Worm (Caenorhabditis elegans) whole organism, young adult: ENCODE data around the gene F11A5.16.

Experiments
- B0336.3 ChIP-seq: fragments of 200-800 bp; sonication (Bioruptor generic); IDR thresholded peaks from 2 replicates; pipeline ENCODE4 v1.3.6; 2022; ENCODE audit warnings: missing genetic modification characterization, missing compliant biosample characterization
- C06A6.2 ChIP-seq: fragments of 200-800 bp; sonication (Bioruptor generic); conservative IDR thresholded peaks from 2 replicates; pipeline ENCODE4 v1.3.6; 2022; ENCODE audit warnings: missing genetic modification characterization, missing compliant biosample characterization
- F39B2.1 ChIP-seq: fragments of 200-800 bp; sonication (Bioruptor generic); IDR thresholded peaks from 2 replicates; pipeline ENCODE4 v1.3.6; 2022; ENCODE audit warnings: missing genetic modification reagents, missing genetic modification characterization, missing compliant biosample characterization
- F55B11.4 ChIP-seq: sonication (generic microtip); optimal IDR thresholded peaks from 2 replicates; lab custom pipeline; 2016; ENCODE audit warnings: missing compliant biosample characterization, missing genetic modification characterization, borderline replicate concordance; ENCODE audit not compliant: insufficient read depth
- Y53G8AR.9 ChIP-seq: fragments of 200-800 bp; sonication (Bioruptor generic); conservative IDR thresholded peaks from 2 replicates; pipeline ENCODE4 v1.3.6; 2022; ENCODE audit warnings: missing genetic modification reagents, missing genetic modification characterization, missing compliant biosample characterization
- Y56A3A.18 ChIP-seq: fragments of 200-800 bp; sonication (Bioruptor generic); IDR thresholded peaks from 2 replicates; pipeline ENCODE4 v1.3.6; 2022; ENCODE audit warnings: missing genetic modification reagents, missing genetic modification characterization, missing compliant biosample characterization
- Y79H2A.3 ChIP-seq: fragments of 200-800 bp; sonication (Bioruptor generic); conservative IDR thresholded peaks from 2 replicates; pipeline ENCODE4 v1.3.6; 2022; ENCODE audit warnings: missing genetic modification reagents, missing genetic modification characterization, missing compliant biosample characterization
- ZK185.1 ChIP-seq: sonication (generic microtip); optimal IDR thresholded peaks from 2 replicates; lab custom pipeline; 2016; ENCODE audit warnings: mild to moderate bottlenecking, missing genetic modification characterization, missing compliant biosample characterization; ENCODE audit not compliant: poor library complexity, severe bottlenecking
- ama-1 ChIP-seq, 3 experiments: fragments of 150-350 bp in 1 of 3; sonication (generic microtip) in 2 of 3; optimal IDR thresholded peaks; 2 replicates each; lab custom pipeline; 2014 to 2018; ENCODE audit warnings: missing biosample characterization in 2 of 3, missing genetic modification characterization in 2 of 3, missing genetic modification reagents in 2 of 3
- athp-1 ChIP-seq: sonication (generic microtip); optimal IDR thresholded peaks from 2 replicates; lab custom pipeline; 2017; ENCODE audit warnings: mild to moderate bottlenecking, missing genetic modification characterization, missing compliant biosample characterization
- ccch-3 ChIP-seq: fragments of 200-800 bp; sonication (Bioruptor generic); optimal IDR thresholded peaks from 2 replicates; lab custom pipeline; 2018; ENCODE audit warnings: mild to moderate bottlenecking, missing genetic modification characterization, missing compliant biosample characterization
- cebp-2 ChIP-seq: fragments of 200-800 bp; sonication (Bioruptor generic); IDR thresholded peaks from 2 replicates; pipeline ENCODE4 v1.3.6; 2022; ENCODE audit warnings: missing genetic modification characterization, missing compliant biosample characterization
- ceh-100 ChIP-seq: fragments of 200-800 bp; sonication (Bioruptor generic); IDR thresholded peaks from 2 replicates; pipeline ENCODE4 v1.3.6; 2022; ENCODE audit warnings: missing genetic modification reagents, missing genetic modification characterization, missing compliant biosample characterization
- ceh-79 ChIP-seq: sonication (generic microtip); optimal IDR thresholded peaks from 2 replicates; lab custom pipeline; 2017; ENCODE audit warnings: mild to moderate bottlenecking, missing genetic modification characterization, missing compliant biosample characterization
- dox-1 ChIP-seq: fragments of 200-800 bp; sonication (Bioruptor generic); IDR thresholded peaks from 2 replicates; pipeline ENCODE4 v1.3.6; 2022; ENCODE audit warnings: missing genetic modification reagents, missing genetic modification characterization, missing compliant biosample characterization
- egl-44 ChIP-seq: fragments of 200-800 bp; sonication (Bioruptor generic); IDR thresholded peaks from 2 replicates; pipeline ENCODE4 v1.3.6; 2022; ENCODE audit warnings: missing genetic modification reagents, missing genetic modification characterization, missing compliant biosample characterization
- ekl-4 ChIP-seq: fragments of 200-800 bp; sonication (Bioruptor generic); IDR thresholded peaks from 2 replicates; pipeline ENCODE4 v1.3.6; 2022; ENCODE audit warnings: missing genetic modification reagents, missing genetic modification characterization, missing compliant biosample characterization
- hlh-26 ChIP-seq: fragments of 200-800 bp; sonication (Bioruptor generic); conservative IDR thresholded peaks from 2 replicates; pipeline ENCODE4 v1.3.6; 2022; ENCODE audit warnings: missing genetic modification reagents, missing genetic modification characterization, missing compliant biosample characterization
- lin-26 ChIP-seq: fragments of 200-800 bp; sonication (Bioruptor generic); IDR thresholded peaks from 2 replicates; pipeline ENCODE4 v1.3.6; 2022; ENCODE audit warnings: missing genetic modification reagents, missing genetic modification characterization, missing compliant biosample characterization
- lin-35 ChIP-seq, 3 experiments: fragments of 150-350 bp in 2 of 3; sonication (generic microtip) in 1 of 3; optimal IDR thresholded peaks; 2 replicates each; lab custom pipeline; 2014 to 2018; ENCODE audit warnings: missing biosample characterization in 3 of 3, missing genetic modification characterization in 3 of 3, missing genetic modification reagents in 3 of 3
- nhr-120 ChIP-seq: fragments of 200-800 bp; sonication (Bioruptor generic); IDR thresholded peaks from 2 replicates; pipeline ENCODE4 v1.3.6; 2022; ENCODE audit warnings: missing genetic modification characterization, missing compliant biosample characterization
- nhr-179 ChIP-seq: sonication (generic microtip); optimal IDR thresholded peaks from 2 replicates; lab custom pipeline; 2016; ENCODE audit warnings: mild to moderate bottlenecking, missing genetic modification characterization, missing compliant biosample characterization
- nhr-80 ChIP-seq: sonication (generic microtip); optimal IDR thresholded peaks from 2 replicates; lab custom pipeline; 2016; ENCODE audit warnings: missing genetic modification characterization, missing compliant biosample characterization
- pbrm-1 ChIP-seq: fragments of 200-800 bp; sonication (Bioruptor generic); IDR thresholded peaks from 2 replicates; pipeline ENCODE4 v1.3.6; 2022; ENCODE audit warnings: missing genetic modification reagents, missing genetic modification characterization, missing compliant biosample characterization
- pha-4 ChIP-seq: fragments of 150-350 bp; sonication (generic microtip); optimal IDR thresholded peaks from 2 replicates; lab custom pipeline; 2014; ENCODE audit warnings: missing biosample characterization, missing genetic modification reagents, missing genetic modification characterization
- rec-8 ChIP-seq, 2 experiments: sonication (generic microtip); optimal IDR thresholded peaks; 2 replicates each; lab custom pipeline; 2016; ENCODE audit warnings: mild to moderate bottlenecking in 2 of 2, missing genetic modification characterization in 2 of 2, missing genetic modification reagents in 2 of 2, missing genotype in 2 of 2, missing biosample characterization in 1 of 2, missing compliant biosample characterization in 1 of 2, moderate library complexity in 1 of 2
- repo-1 ChIP-seq: sonication (generic microtip); optimal IDR thresholded peaks from 2 replicates; lab custom pipeline; 2017; ENCODE audit warnings: mild to moderate bottlenecking, missing genetic modification characterization, missing compliant biosample characterization
- sdz-38 ChIP-seq: sonication (generic microtip); optimal IDR thresholded peaks from 2 replicates; lab custom pipeline; 2016; ENCODE audit warnings: missing genotype, missing genetic modification characterization, missing compliant biosample characterization
- sea-2 ChIP-seq: fragments of 200-800 bp; sonication (Bioruptor generic); IDR thresholded peaks from 2 replicates; pipeline ENCODE4 v1.3.6; 2022; ENCODE audit warnings: missing genetic modification characterization, missing compliant biosample characterization
- sptf-2 ChIP-seq: fragments of 200-800 bp; sonication (Bioruptor generic); optimal IDR thresholded peaks from 2 replicates; lab custom pipeline; 2018; ENCODE audit warnings: mild to moderate bottlenecking, missing genetic modification characterization, missing compliant biosample characterization
- tbp1 ChIP-seq: fragments of 200-800 bp; sonication (Bioruptor generic); optimal IDR thresholded peaks from 2 replicates; lab custom pipeline; 2018; ENCODE audit warnings: mild to moderate bottlenecking, missing genetic modification characterization, missing compliant biosample characterization
- tbx-9 ChIP-seq: sonication (generic microtip); optimal IDR thresholded peaks from 2 replicates; lab custom pipeline; 2016; ENCODE audit warnings: borderline replicate concordance, missing genetic modification characterization, inconsistent platforms, missing compliant biosample characterization
- tlf-1 ChIP-seq: fragments of 200-800 bp; sonication (Bioruptor generic); optimal IDR thresholded peaks from 2 replicates; lab custom pipeline; 2018; ENCODE audit warnings: mild to moderate bottlenecking, missing genetic modification characterization, missing compliant biosample characterization
- unc-130 ChIP-seq: sonication (generic microtip); optimal IDR thresholded peaks from 2 replicates; lab custom pipeline; 2016; ENCODE audit warnings: missing genetic modification reagents, missing genetic modification characterization, missing compliant biosample characterization
- unc-62 ChIP-seq: fragments of 150-350 bp; optimal IDR thresholded peaks from 2 replicates; lab custom pipeline; 2014; ENCODE audit warnings: missing biosample characterization, missing genetic modification reagents, missing genetic modification characterization
- xnd-1 ChIP-seq: sonication (generic microtip); optimal IDR thresholded peaks from 2 replicates; lab custom pipeline; 2016; ENCODE audit warnings: missing genotype, missing genetic modification reagents, missing genetic modification characterization, missing compliant biosample characterization
- ztf-25 ChIP-seq: fragments of 200-800 bp; sonication (Bioruptor generic); IDR thresholded peaks from 2 replicates; pipeline ENCODE4 v1.3.6; 2022; ENCODE audit warnings: missing genetic modification reagents, missing genetic modification characterization, missing compliant biosample characterization
- ztf-6 ChIP-seq: fragments of 200-800 bp; sonication (Bioruptor generic); IDR thresholded peaks from 2 replicates; pipeline ENCODE4 v1.3.6; 2022; ENCODE audit warnings: missing genetic modification reagents, missing genetic modification characterization, missing compliant biosample characterization

F11A5.16 gene

ce11 chrV:16169026-16169425 is 41.7 kb upstream of the F11A5.16 start, which contains the start of gene str-111:
Gene str-111, minus strand, starts transcription at chrV:16169126.
- no peak for TF ChIP-seq athp-1
- no peak for TF ChIP-seq lin-26 (GFP tag; lab: Robert Waterston, UW)
- no peak for TF ChIP-seq ceh-100
- no peak for TF ChIP-seq repo-1 (tag; lab: Kevin White, UChicago)
- no peak for TF ChIP-seq tbx-9
- TF ChIP-seq ccch-3 = no peak
- no peak for TF ChIP-seq F55B11.4 (tag; lab: Kevin White, UChicago)
- no peak for TF ChIP-seq ztf-25 (GFP tag; lab: Robert Waterston, UW)
- no peak for TF ChIP-seq egl-44 (GFP tag; lab: Robert Waterston, UW)
- TF ChIP-seq ceh-79 = no peak
- TF ChIP-seq sea-2 (GFP tag; lab: Robert Waterston, UW) = no peak
- no peak for TF ChIP-seq ekl-4 (GFP tag; lab: Robert Waterston, UW)
- no peak for TF ChIP-seq sptf-2 (GFP tag; lab: Kevin White, UChicago)
- TF ChIP-seq Y79H2A.3 (GFP tag; lab: Robert Waterston, UW) = no peak
- no peak for TF ChIP-seq ama-1 (optimal IDR thresholded peaks at IDR 0.05; lab: Kevin White, UChicago)
- TF ChIP-seq ama-1 (GFP tag; optimal IDR thresholded peaks at IDR 0.05; lab: Kevin White, UChicago) = no peak
- no peak for TF ChIP-seq Y53G8AR.9 (GFP tag; lab: Robert Waterston, UW)

ce11 chrV:16171721-16172120 is 39.0 kb upstream of the F11A5.16 start, which contains the start of gene K05D4.9:
Gene K05D4.9, minus strand, starts transcription at chrV:16171821.
- TF ChIP-seq C06A6.2 (GFP tag; lab: Robert Waterston, UW) = no peak
- no peak for TF ChIP-seq pha-4 (tag; lab: Kevin White, UChicago)
- no peak for TF ChIP-seq lin-26 (GFP tag; lab: Robert Waterston, UW)
- no peak for TF ChIP-seq rec-8 (tag; optimal IDR thresholded peaks at IDR 0.05; lab: Kevin White, UChicago)
- no peak for TF ChIP-seq cebp-2 (GFP tag; lab: Robert Waterston, UW)
- no peak for TF ChIP-seq Y79H2A.3 (GFP tag; lab: Robert Waterston, UW)
- no peak for TF ChIP-seq B0336.3 (GFP tag; lab: Robert Waterston, UW)
- no peak for TF ChIP-seq tbx-9
- TF ChIP-seq tlf-1 (GFP tag; lab: Kevin White, UChicago) = no peak
- TF ChIP-seq ZK185.1 = no peak
- no peak for TF ChIP-seq sdz-38 (tag; lab: Kevin White, UChicago)
- no peak for TF ChIP-seq F55B11.4 (tag; lab: Kevin White, UChicago)
- no peak for TF ChIP-seq dox-1 (GFP tag; lab: Robert Waterston, UW)

ce11 chrV:16174109-16174508 is 36.6 kb upstream of the F11A5.16 start:
- TF ChIP-seq Y56A3A.18 (GFP tag; lab: Robert Waterston, UW) = no peak
- no peak for TF ChIP-seq ztf-6 (GFP tag; lab: Robert Waterston, UW)
- no peak for TF ChIP-seq unc-62 (GFP tag; lab: Kevin White, UChicago)
- no peak for TF ChIP-seq hlh-26 (GFP tag; lab: Robert Waterston, UW)
- no peak for TF ChIP-seq nhr-179 (tag; lab: Kevin White, UChicago)
- no peak for TF ChIP-seq unc-130 (GFP tag; lab: Kevin White, UChicago)
- no peak for TF ChIP-seq lin-35 (GFP tag; optimal IDR thresholded peaks at IDR 0.05; lab: Kevin White, UChicago)
- no peak for TF ChIP-seq C06A6.2 (GFP tag; lab: Robert Waterston, UW)

- TF ChIP-seq tbp1 (GFP tag; lab: Kevin White, UChicago) (no peak), xnd-1 (tag; lab: Kevin White, UChicago) (no peak), nhr-80 (tag; lab: Kevin White, UChicago) (peak; percentile 32), repo-1 (tag; lab: Kevin White, UChicago) (no peak), nhr-120 (GFP tag; lab: Robert Waterston, UW) (no peak), pbrm-1 (GFP tag; lab: Robert Waterston, UW) (no peak), F39B2.1 (GFP tag; lab: Robert Waterston, UW) (no peak)
Observed at ce11 chrV:16175227-16175626, 35.5 kb upstream of the F11A5.16 start.
